Fruit fly (Drosophila melanogaster) whole organism, embryonic: ENCODE data around the gene Dph3.

Experiments
- B-H1 ChIP-seq: fragments of 200-800 bp; sonication (Bioruptor generic); IDR thresholded peaks from 3 replicates; pipeline ENCODE4 v1.3.6; 2022; ENCODE audit warnings: missing biosample characterization, missing genetic modification characterization
- Blimp-1 ChIP-seq: fragments of 200-800 bp; sonication (Bioruptor generic); optimal IDR thresholded peaks from 3 replicates; lab custom pipeline; 2018; ENCODE audit warnings: missing biosample characterization, missing genetic modification characterization, mild to moderate bottlenecking, moderate library complexity, missing genetic modification reagents
- CG12104 ChIP-seq: fragments of 200-800 bp; sonication (Bioruptor generic); optimal IDR thresholded peaks from 3 replicates; lab custom pipeline; 2016; ENCODE audit warnings: missing biosample characterization, missing genetic modification characterization
- CG12219 ChIP-seq: fragments of 200-800 bp; sonication (Bioruptor generic); optimal IDR thresholded peaks from 3 replicates; lab custom pipeline; 2018; ENCODE audit warnings: missing biosample characterization, mild to moderate bottlenecking, missing genetic modification characterization
- CG13894 ChIP-seq: fragments of 200-800 bp; sonication (Bioruptor generic); optimal IDR thresholded peaks from 3 replicates; lab custom pipeline; 2018; ENCODE audit warnings: missing biosample characterization, mild to moderate bottlenecking, missing genetic modification characterization, moderate library complexity
- CG14667 ChIP-seq: fragments of 200-800 bp; sonication (Bioruptor generic); IDR thresholded peaks from 2 replicates; pipeline ENCODE4 v1.3.6; 2022; ENCODE audit warnings: missing biosample characterization, missing genetic modification characterization
- CG15269 ChIP-seq: fragments of 200-800 bp; sonication (Bioruptor generic); optimal IDR thresholded peaks from 2 replicates; lab custom pipeline; 2018; ENCODE audit warnings: missing biosample characterization, mild to moderate bottlenecking, missing genetic modification characterization, moderate library complexity
- CG16815 ChIP-seq: fragments of 200-800 bp; sonication (Bioruptor generic); optimal IDR thresholded peaks from 3 replicates; lab custom pipeline; 2017; ENCODE audit warnings: missing biosample characterization, mild to moderate bottlenecking, missing genetic modification characterization
- CG17568 ChIP-seq: fragments of 200-800 bp; sonication (Bioruptor generic); optimal IDR thresholded peaks from 2 replicates; lab custom pipeline; 2018; ENCODE audit warnings: missing biosample characterization, mild to moderate bottlenecking, missing genetic modification characterization, moderate library complexity
- CG18011 ChIP-seq: fragments of 200-800 bp; sonication (Bioruptor generic); optimal IDR thresholded peaks from 2 replicates; lab custom pipeline; 2017; ENCODE audit warnings: missing biosample characterization, missing genetic modification characterization, mild to moderate bottlenecking, moderate library complexity, missing genotype
- CG2199 ChIP-seq: fragments of 200-800 bp; sonication (Bioruptor generic); IDR thresholded peaks from 3 replicates; pipeline ENCODE4 v1.3.6; 2022; ENCODE audit warnings: missing biosample characterization, missing genetic modification characterization
- CG2202 ChIP-seq: fragments of 200-800 bp; sonication (Bioruptor generic); optimal IDR thresholded peaks from 2 replicates; lab custom pipeline; 2018; ENCODE audit warnings: missing biosample characterization, mild to moderate bottlenecking, missing genetic modification characterization
- CG2678 ChIP-seq: fragments of 200-800 bp; sonication (Bioruptor generic); optimal IDR thresholded peaks from 3 replicates; lab custom pipeline; 2019; ENCODE audit warnings: missing biosample characterization, mild to moderate bottlenecking, missing genetic modification characterization, moderate library complexity
- CG3163 ChIP-seq: fragments of 200-800 bp; sonication (Bioruptor generic); optimal IDR thresholded peaks from 3 replicates; lab custom pipeline; 2016; ENCODE audit warnings: missing biosample characterization, missing genetic modification characterization
- CG32532 ChIP-seq: fragments of 200-800 bp; sonication (Bioruptor generic); IDR thresholded peaks from 2 replicates; pipeline ENCODE4 v1.3.6; 2022; ENCODE audit warnings: missing biosample characterization, missing genetic modification characterization
- CG3847 ChIP-seq: fragments of 200-800 bp; sonication (Bioruptor generic); IDR thresholded peaks from 2 replicates; pipeline ENCODE4 v1.3.6; 2022; ENCODE audit warnings: missing biosample characterization, missing genetic modification characterization
- CG3995 ChIP-seq: fragments of 200-800 bp; sonication (Bioruptor generic); optimal IDR thresholded peaks from 3 replicates; lab custom pipeline; 2016; ENCODE audit warnings: missing biosample characterization, missing genetic modification characterization
- CG4404 ChIP-seq: fragments of 200-800 bp; sonication (Bioruptor generic); IDR thresholded peaks from 2 replicates; pipeline ENCODE4 v1.3.6; 2022; ENCODE audit warnings: missing biosample characterization, missing genetic modification characterization
- CG5180 ChIP-seq: fragments of 200-800 bp; sonication (Bioruptor generic); optimal IDR thresholded peaks from 3 replicates; lab custom pipeline; 2017; ENCODE audit warnings: missing biosample characterization, missing genetic modification characterization, mild to moderate bottlenecking, moderate library complexity, missing genetic modification reagents
- CG6765 ChIP-seq: fragments of 200-800 bp; sonication (Bioruptor generic); optimal IDR thresholded peaks from 3 replicates; lab custom pipeline; 2017; ENCODE audit warnings: missing biosample characterization, mild to moderate bottlenecking, missing genetic modification characterization
- CG6854 ChIP-seq: fragments of 200-800 bp; sonication (Bioruptor generic); optimal IDR thresholded peaks from 3 replicates; lab custom pipeline; 2017; ENCODE audit warnings: missing biosample characterization, mild to moderate bottlenecking, missing genetic modification characterization
- CG7786 ChIP-seq: fragments of 200-800 bp; sonication (Bioruptor generic); optimal IDR thresholded peaks from 2 replicates; lab custom pipeline; 2016; ENCODE audit warnings: missing biosample characterization, missing genetic modification characterization
- CG8359 ChIP-seq: fragments of 200-800 bp; sonication (Bioruptor generic); optimal IDR thresholded peaks from 2 replicates; lab custom pipeline; 2017; ENCODE audit warnings: missing biosample characterization, mild to moderate bottlenecking, missing genetic modification characterization, borderline replicate concordance
- CG8765 ChIP-seq: fragments of 200-800 bp; sonication (Bioruptor generic); IDR thresholded peaks from 2 replicates; pipeline ENCODE4 v1.3.6; 2022; ENCODE audit warnings: missing biosample characterization, missing genetic modification characterization
- Chrac-16 ChIP-seq: fragments of 200-800 bp; sonication (Bioruptor generic); optimal IDR thresholded peaks from 3 replicates; lab custom pipeline; 2016; ENCODE audit warnings: missing biosample characterization, missing genetic modification characterization
- Dip3 ChIP-seq: fragments of 200-800 bp; sonication (Bioruptor generic); optimal IDR thresholded peaks from 3 replicates; lab custom pipeline; 2016; ENCODE audit warnings: missing biosample characterization, missing genetic modification characterization
- H15 ChIP-seq: fragments of 200-800 bp; sonication (Bioruptor generic); IDR thresholded peaks from 3 replicates; pipeline ENCODE4 v1.3.6; 2022; ENCODE audit warnings: missing biosample characterization, missing genetic modification characterization
- HmgD ChIP-seq: fragments of 200-800 bp; sonication (Bioruptor generic); optimal IDR thresholded peaks from 3 replicates; lab custom pipeline; 2016; ENCODE audit warnings: missing biosample characterization, missing genetic modification characterization
- Lhr ChIP-seq: fragments of 200-800 bp; sonication (Bioruptor generic); optimal IDR thresholded peaks from 3 replicates; lab custom pipeline; 2017; ENCODE audit warnings: mild to moderate bottlenecking, missing biosample characterization, missing genetic modification reagents, missing genetic modification characterization
- Meics ChIP-seq: fragments of 200-800 bp; sonication (Bioruptor generic); optimal IDR thresholded peaks from 2 replicates; lab custom pipeline; 2017; ENCODE audit warnings: missing biosample characterization, mild to moderate bottlenecking, missing genetic modification characterization
- Mes4 ChIP-seq: fragments of 200-800 bp; sonication (Bioruptor generic); optimal IDR thresholded peaks from 2 replicates; lab custom pipeline; 2016; ENCODE audit warnings: missing biosample characterization, missing genetic modification characterization
- PHDP ChIP-seq: fragments of 200-800 bp; sonication (Bioruptor generic); optimal IDR thresholded peaks from 3 replicates; lab custom pipeline; 2018; ENCODE audit warnings: missing biosample characterization, mild to moderate bottlenecking, missing genetic modification characterization, moderate library complexity
- Vsx1 ChIP-seq: fragments of 200-800 bp; sonication (Bioruptor generic); optimal IDR thresholded peaks from 2 replicates; lab custom pipeline; 2017; ENCODE audit warnings: missing biosample characterization, mild to moderate bottlenecking, missing genetic modification characterization, missing genetic modification reagents
- bowl ChIP-seq: fragments of 200-800 bp; sonication (Bioruptor generic); IDR thresholded peaks from 2 replicates; pipeline ENCODE4 v1.3.6; 2022; ENCODE audit warnings: missing biosample characterization, missing genetic modification characterization
- cg ChIP-seq: fragments of 200-800 bp; sonication (Bioruptor generic); optimal IDR thresholded peaks from 3 replicates; lab custom pipeline; 2019; ENCODE audit warnings: missing biosample characterization, mild to moderate bottlenecking, missing genetic modification characterization, moderate library complexity
- dm ChIP-seq: fragments of 200-800 bp; sonication (Bioruptor generic); optimal IDR thresholded peaks from 3 replicates; lab custom pipeline; 2016; ENCODE audit warnings: missing biosample characterization, missing genetic modification characterization
- dmrt11E ChIP-seq: fragments of 200-800 bp; sonication (Bioruptor generic); optimal IDR thresholded peaks from 3 replicates; lab custom pipeline; 2018; ENCODE audit warnings: missing biosample characterization, mild to moderate bottlenecking, missing genetic modification characterization, moderate library complexity
- esg ChIP-seq: fragments of 200-800 bp; sonication (Bioruptor generic); conservative IDR thresholded peaks from 2 replicates; pipeline ENCODE4 v1.3.6; 2022; ENCODE audit warnings: missing biosample characterization, missing genetic modification characterization
- eve ChIP-seq, 2 experiments: fragments of >200 bp; optimal IDR thresholded peaks; 2 replicates each; lab custom pipeline; 2017; ENCODE audit warnings: missing biosample characterization in 2 of 2, missing genetic modification characterization in 2 of 2
- gcm ChIP-seq: fragments of 200-800 bp; sonication (Bioruptor generic); optimal IDR thresholded peaks from 2 replicates; lab custom pipeline; 2019; ENCODE audit warnings: missing biosample characterization, mild to moderate bottlenecking, missing genetic modification characterization, moderate library complexity
- luna ChIP-seq: fragments of 200-800 bp; sonication (Bioruptor generic); optimal IDR thresholded peaks from 2 replicates; lab custom pipeline; 2016; ENCODE audit warnings: missing biosample characterization, missing genetic modification characterization
- maf-S ChIP-seq: fragments of 200-800 bp; sonication (Bioruptor generic); optimal IDR thresholded peaks from 2 replicates; lab custom pipeline; 2016; ENCODE audit warnings: missing biosample characterization, missing genetic modification characterization
- nom ChIP-seq: fragments of 200-800 bp; sonication (Bioruptor generic); optimal IDR thresholded peaks from 2 replicates; lab custom pipeline; 2017; ENCODE audit warnings: missing biosample characterization, missing genetic modification characterization, mild to moderate bottlenecking, moderate library complexity, missing genetic modification reagents
- peb ChIP-seq: fragments of 200-800 bp; sonication (Bioruptor generic); IDR thresholded peaks from 2 replicates; pipeline ENCODE4 v1.3.6; 2022; ENCODE audit warnings: missing biosample characterization, missing genetic modification characterization
- sima ChIP-seq: fragments of 200-800 bp; sonication (Bioruptor generic); optimal IDR thresholded peaks from 2 replicates; lab custom pipeline; 2016; ENCODE audit warnings: missing biosample characterization, missing genetic modification characterization
- sqz ChIP-seq: fragments of 200-800 bp; sonication (Bioruptor generic); optimal IDR thresholded peaks from 3 replicates; lab custom pipeline; 2018; ENCODE audit warnings: missing biosample characterization, mild to moderate bottlenecking, missing genetic modification characterization
- stc ChIP-seq: fragments of 200-800 bp; sonication (Bioruptor generic); IDR thresholded peaks from 2 replicates; pipeline ENCODE4 v1.3.6; 2022; ENCODE audit warnings: missing biosample characterization, missing genetic modification characterization
- tna ChIP-seq: fragments of 200-800 bp; sonication (Bioruptor generic); IDR thresholded peaks from 2 replicates; pipeline ENCODE4 v1.3.6; 2022; ENCODE audit warnings: missing biosample characterization, missing genetic modification characterization; ENCODE audit not compliant: partially characterized antibody

Gene Dph3

DNA sequence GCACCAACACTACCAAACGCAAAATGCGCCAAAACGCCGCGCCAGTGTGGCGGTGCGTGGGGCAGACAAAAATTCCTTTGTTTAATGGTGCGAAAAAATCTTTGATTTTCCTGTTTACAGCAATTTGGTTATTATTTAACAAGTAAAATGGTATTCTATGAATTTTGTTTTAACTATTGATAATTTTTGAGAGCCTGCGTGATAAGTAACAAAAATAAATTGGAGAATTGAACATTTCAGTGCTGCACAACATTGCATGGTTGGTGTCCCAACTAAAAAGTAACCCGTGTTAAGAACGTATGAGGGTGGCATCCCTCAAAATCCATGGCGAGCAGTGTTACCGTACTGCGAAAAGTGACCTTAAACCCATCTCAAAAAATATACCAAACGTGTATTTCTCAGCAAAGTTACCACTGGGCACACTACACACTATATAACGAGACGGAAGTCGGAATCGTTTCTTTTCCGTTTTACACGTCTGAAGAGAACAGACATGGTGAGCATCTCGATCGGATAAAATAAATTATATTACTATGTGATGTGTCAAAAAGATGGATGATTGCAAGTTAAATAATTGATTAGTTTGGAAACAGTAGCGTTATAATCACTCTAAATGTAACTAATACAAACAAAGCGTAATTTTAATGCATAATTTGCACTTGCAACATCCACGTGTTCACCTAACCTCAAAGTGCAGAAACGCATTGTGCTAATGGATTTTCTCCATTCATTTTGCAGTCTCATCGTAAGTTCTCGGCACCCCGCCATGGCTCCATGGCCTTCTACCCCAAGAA, 10.1 kb upstream of the Dph3 start, which contains the start of the genes CG6693 and RpL3:
CG6693 (minus strand) TSS at position 203 of the 794 bp plus-strand sequence.
RpL3 (plus strand) TSS at position 458 of the 794 bp plus-strand sequence.
- TF ChIP-seq CG12219 (GFP tag; lab: Kevin White, UChicago) (peak; percentile 86), CG17568 (peak; percentile 89), CG7786 (GFP tag; lab: Kevin White, UChicago) (peak; percentile 24), PHDP (peak; percentile 86), dmrt11E (peak; percentile 58), CG15269 (tag; lab: Kevin White, UChicago) (peak; percentile 82), HmgD (GFP tag; lab: Kevin White, UChicago) (peak; percentile 23), CG12104 (GFP tag; lab: Kevin White, UChicago) (peak; percentile 74), esg (GFP tag; lab: Robert Waterston, UW) (no peak), Lhr (peak; percentile 97), CG2199 (GFP tag; lab: Robert Waterston, UW) (no peak), CG4404 (GFP tag; lab: Robert Waterston, UW) (no peak), tna (GFP tag; lab: Robert Waterston, UW) (peak; percentile 27; the same call in 1 of the 2 replicates), CG3163 (GFP tag; lab: Kevin White, UChicago) (peak; percentile 56), CG32532 (GFP tag; lab: Robert Waterston, UW) (peak; percentile 86), CG5180 (peak; percentile 59), Blimp-1 (peak; percentile 44), CG6854 (GFP tag; lab: Kevin White, UChicago) (peak; percentile 88), Dip3 (GFP tag; lab: Kevin White, UChicago) (peak; percentile 44), Meics (GFP tag; lab: Kevin White, UChicago) (peak; percentile 87), Mes4 (GFP tag; lab: Kevin White, UChicago) (peak; percentile 81), nom (GFP tag; lab: Kevin White, UChicago) (peak; percentile 92), CG18011 (peak; percentile 24), cg (GFP tag; lab: Kevin White, UChicago) (peak; percentile 79), CG8765 (GFP tag; lab: Robert Waterston, UW) (no peak), CG3847 (GFP tag; lab: Robert Waterston, UW) (peak; percentile 65), CG6765 (GFP tag; lab: Kevin White, UChicago) (peak; percentile 93), maf-S (GFP tag; lab: Kevin White, UChicago) (no peak), sima (GFP tag; lab: Kevin White, UChicago) (no peak), stc (GFP tag; lab: Robert Waterston, UW) (peak; percentile 82), gcm (GFP tag; lab: Kevin White, UChicago) (peak; percentile 78), CG14667 (no peak), bowl (GFP tag; lab: Robert Waterston, UW) (peak; percentile 61; the same call in 1 of the 2 replicates), H15 (GFP tag; lab: Robert Waterston, UW) (peak; percentile 41; the same call in 1 of the 3 replicates), Chrac-16 (GFP tag; lab: Kevin White, UChicago) (no peak), luna (GFP tag; lab: Kevin White, UChicago) (peak; percentile 50), CG2678 (tag; lab: Kevin White, UChicago) (peak; percentile 82), CG16815 (no peak), Vsx1 (GFP tag; lab: Kevin White, UChicago) (peak; percentile 77), CG8359 (peak; percentile 46), peb (GFP tag; lab: Robert Waterston, UW) (no peak), eve (GFP tag; optimal IDR thresholded peaks at IDR 0.05; lab: Kevin White, UChicago) (no peak), dm (GFP tag; lab: Kevin White, UChicago) (peak; percentile 88), B-H1 (peak; percentile 23; the same call in 1 of the 3 replicates), CG3995 (GFP tag; lab: Kevin White, UChicago) (peak; percentile 58), CG2202 (tag; lab: Kevin White, UChicago) (peak; percentile 70), sqz (GFP tag; lab: Kevin White, UChicago) (peak; percentile 87), CG13894 (tag; lab: Kevin White, UChicago) (peak; percentile 91)
